Fruit fly (Drosophila melanogaster) whole organism, pupa: Measurements from ENCODE around the gene mRpS22.

Source experiments
- CG10348 ChIP-seq: fragments of 200-800 bp; sonication (Bioruptor generic); IDR thresholded peaks from 2 replicates; pipeline ENCODE4 v1.3.6; 2022; ENCODE audit warnings: missing biosample characterization, missing genetic modification characterization
- CG12605 ChIP-seq: fragments of 200-800 bp; sonication (Bioruptor generic); IDR thresholded peaks from 2 replicates; pipeline ENCODE4 v1.3.6; 2022; ENCODE audit warnings: missing biosample characterization, missing genetic modification characterization
- CG13204 ChIP-seq: fragments of 200-800 bp; sonication (Bioruptor generic); optimal IDR thresholded peaks from 2 replicates; lab custom pipeline; 2018; ENCODE audit warnings: missing biosample characterization, mild to moderate bottlenecking, missing genetic modification characterization, moderate library complexity
- CG14655 ChIP-seq: fragments of 200-800 bp; sonication (Bioruptor generic); optimal IDR thresholded peaks from 3 replicates; lab custom pipeline; 2017; ENCODE audit warnings: mild to moderate bottlenecking, missing biosample characterization, missing genetic modification reagents, missing genetic modification characterization
- CG15710 ChIP-seq: fragments of 200-800 bp; sonication (Bioruptor generic); optimal IDR thresholded peaks from 2 replicates; lab custom pipeline; 2018; ENCODE audit warnings: missing biosample characterization, mild to moderate bottlenecking, missing genetic modification characterization, moderate library complexity
- CG17806 ChIP-seq: fragments of 200-800 bp; sonication (Bioruptor generic); optimal IDR thresholded peaks from 2 replicates; lab custom pipeline; 2018; ENCODE audit warnings: missing biosample characterization, mild to moderate bottlenecking, missing genetic modification characterization, moderate library complexity
- CG32121 ChIP-seq: fragments of 200-800 bp; sonication (Bioruptor generic); IDR thresholded peaks from 2 replicates; pipeline ENCODE4 v1.3.6; 2022; ENCODE audit warnings: missing biosample characterization, missing genetic modification characterization
- CG34367 ChIP-seq: fragments of 200-800 bp; sonication (Bioruptor generic); optimal IDR thresholded peaks from 2 replicates; lab custom pipeline; 2018; ENCODE audit warnings: missing biosample characterization, mild to moderate bottlenecking, missing genetic modification characterization
- CG4496 ChIP-seq: fragments of 200-800 bp; sonication (Bioruptor generic); IDR thresholded peaks from 3 replicates; pipeline ENCODE4 v1.3.6; 2022; ENCODE audit warnings: missing biosample characterization, missing genetic modification characterization
- CG8159 ChIP-seq: fragments of 200-800 bp; sonication (Bioruptor generic); optimal IDR thresholded peaks from 3 replicates; lab custom pipeline; 2018; ENCODE audit warnings: missing biosample characterization, mild to moderate bottlenecking, missing genetic modification characterization, moderate library complexity
- CG8301 ChIP-seq: fragments of 200-800 bp; sonication (Bioruptor generic); optimal IDR thresholded peaks from 2 replicates; lab custom pipeline; 2018; ENCODE audit warnings: missing biosample characterization, mild to moderate bottlenecking, missing genetic modification characterization
- CG9948 ChIP-seq: fragments of 200-800 bp; sonication (Bioruptor generic); optimal IDR thresholded peaks from 2 replicates; lab custom pipeline; 2018; ENCODE audit warnings: missing biosample characterization, mild to moderate bottlenecking, missing genetic modification characterization, moderate library complexity
- D1 ChIP-seq: fragments of 200-800 bp; sonication (Bioruptor generic); optimal IDR thresholded peaks from 2 replicates; lab custom pipeline; 2018; ENCODE audit warnings: missing biosample characterization, mild to moderate bottlenecking, missing genetic modification characterization, moderate library complexity
- EcR ChIP-seq: fragments of 200-800 bp; sonication (Bioruptor generic); optimal IDR thresholded peaks from 3 replicates; lab custom pipeline; 2019; ENCODE audit warnings: missing biosample characterization, missing genetic modification characterization, mild to moderate bottlenecking, moderate library complexity, missing genetic modification reagents
- Ets98B ChIP-seq: fragments of 200-800 bp; sonication (Bioruptor generic); IDR thresholded peaks from 2 replicates; pipeline ENCODE4 v1.3.6; 2022; ENCODE audit warnings: missing biosample characterization, missing genetic modification characterization
- Pif1A ChIP-seq: fragments of 200-800 bp; sonication (Bioruptor generic); optimal IDR thresholded peaks from 3 replicates; lab custom pipeline; 2016; ENCODE audit warnings: missing biosample characterization, missing genetic modification characterization
- Pif1B ChIP-seq: fragments of 200-800 bp; sonication (Bioruptor generic); optimal IDR thresholded peaks from 3 replicates; lab custom pipeline; 2016; ENCODE audit warnings: missing biosample characterization, missing genetic modification characterization
- Snoo ChIP-seq: fragments of 200-800 bp; sonication (Bioruptor generic); optimal IDR thresholded peaks from 3 replicates; lab custom pipeline; 2017; ENCODE audit warnings: missing biosample characterization, mild to moderate bottlenecking, missing genetic modification characterization, inconsistent platforms
- fd96Ca ChIP-seq: fragments of 200-800 bp; sonication (Bioruptor generic); IDR thresholded peaks from 3 replicates; pipeline ENCODE4 v1.3.6; 2022; ENCODE audit warnings: missing biosample characterization, missing genetic modification characterization
- gl ChIP-seq: fragments of 200-800 bp; sonication (Bioruptor generic); optimal IDR thresholded peaks from 2 replicates; lab custom pipeline; 2018; ENCODE audit warnings: missing biosample characterization, mild to moderate bottlenecking, missing genetic modification characterization
- rn ChIP-seq: fragments of 200-800 bp; sonication (Bioruptor generic); IDR thresholded peaks from 2 replicates; pipeline ENCODE4 v1.3.6; 2022; ENCODE audit warnings: missing biosample characterization, missing genetic modification characterization

mRpS22 gene

dm6 chr3R:27926738-27927215, 10.1 kb downstream of the mRpS22 start:
- TF ChIP-seq EcR (GFP tag; lab: Kevin White, UChicago), result peak; percentile 62
- no peak for TF ChIP-seq rn (GFP tag; lab: Robert Waterston, UW)

- TF ChIP-seq gl (tag; lab: Kevin White, UChicago) (no peak), CG17806 (tag; lab: Kevin White, UChicago) (no peak), EcR (GFP tag; lab: Kevin White, UChicago) (peak; percentile 60), CG15710 (tag; lab: Kevin White, UChicago) (no peak)
Observed at dm6 chr3R:27928140-27928539, 11.4 kb downstream of the mRpS22 start, which contains the start of gene nenya. nenya (minus strand) TSS chr3R:27928174.

- TF ChIP-seq CG12605 (GFP tag; lab: Robert Waterston, UW) (no peak), gl (tag; lab: Kevin White, UChicago) (peak; percentile 17), CG8159 (tag; lab: Kevin White, UChicago) (no peak), EcR (GFP tag; lab: Kevin White, UChicago) (peak; percentile 58), CG4496 (GFP tag; lab: Robert Waterston, UW) (0 out of 3 replicates have a peak, but pooled peaks have one; percentile 18), fd96Ca (no peak)
Observed at dm6 chr3R:27928984-27929924, 12.5 kb downstream of the mRpS22 start.

- no peak for TF ChIP-seq CG15710 (tag; lab: Kevin White, UChicago)
- no peak for TF ChIP-seq Snoo (tag; lab: Kevin White, UChicago)
Observed at dm6 chr3R:27931461-27931860, 14.8 kb downstream of the mRpS22 start.

dm6 chr3R:27937752-27938694, 21.3 kb downstream of the mRpS22 start, which contains the start of the genes NSD and BOD1:
NSD (minus strand) TSS chr3R:27937853.
BOD1 (plus strand) TSS chr3R:27938245.
- TF ChIP-seq CG10348 (GFP tag; lab: Robert Waterston, UW), result no peak
- TF ChIP-seq Snoo (tag; lab: Kevin White, UChicago), result peak; percentile 16
- TF ChIP-seq CG32121 (GFP tag; lab: Robert Waterston, UW), result no peak
- TF ChIP-seq CG4496 (GFP tag; lab: Robert Waterston, UW), result peak; percentile 46; the same call in 2 of the 3 replicates
- TF ChIP-seq rn (GFP tag; lab: Robert Waterston, UW), result no peak
- peak; percentile 65; the same call in 2 of the 3 replicates for TF ChIP-seq fd96Ca
- TF ChIP-seq Ets98B (GFP tag; lab: Robert Waterston, UW), result peak; percentile 54
- no peak for TF ChIP-seq EcR (GFP tag; lab: Kevin White, UChicago)
- no peak for TF ChIP-seq D1 (tag; lab: Kevin White, UChicago)
- TF ChIP-seq Pif1A (GFP tag; lab: Kevin White, UChicago), result no peak
- no peak for TF ChIP-seq CG8159 (tag; lab: Kevin White, UChicago)
- TF ChIP-seq CG8301 (tag; lab: Kevin White, UChicago), result no peak
- TF ChIP-seq CG12605 (GFP tag; lab: Robert Waterston, UW), result no peak
- TF ChIP-seq CG14655 (GFP tag; lab: Kevin White, UChicago), result no peak
- no peak for TF ChIP-seq CG13204
- TF ChIP-seq Pif1B (GFP tag; lab: Kevin White, UChicago), result no peak
- no peak for TF ChIP-seq CG34367 (tag; lab: Kevin White, UChicago)
- TF ChIP-seq CG9948 (tag; lab: Kevin White, UChicago), result peak; percentile 4
- TF ChIP-seq CG15710 (tag; lab: Kevin White, UChicago), result peak; percentile 14
- TF ChIP-seq gl (tag; lab: Kevin White, UChicago), result no peak
- TF ChIP-seq CG17806 (tag; lab: Kevin White, UChicago), result peak; percentile 44

dm6 chr3R:27945398-27945797, 28.7 kb downstream of the mRpS22 start:
- TF ChIP-seq CG17806 (tag; lab: Kevin White, UChicago) (no peak), CG34367 (tag; lab: Kevin White, UChicago) (no peak), CG8159 (tag; lab: Kevin White, UChicago) (no peak)
